Worm (Caenorhabditis elegans) whole organism, L4/young adult: ENCODE results near the gene F53B7.4.

ENCODE experiments used
- W03F9.2 ChIP-seq: fragments of 150-350 bp; optimal IDR thresholded peaks from 2 replicates; lab custom pipeline; 2014; ENCODE audit warnings: missing biosample characterization, missing genetic modification characterization
- dao-5 ChIP-seq: sonication (generic microtip); optimal IDR thresholded peaks from 2 replicates; lab custom pipeline; 2016; ENCODE audit warnings: missing genotype, missing genetic modification characterization, moderate library complexity, missing compliant biosample characterization
- him-1 ChIP-seq: sonication (generic microtip); optimal IDR thresholded peaks from 2 replicates; lab custom pipeline; 2016; ENCODE audit warnings: missing genotype, missing genetic modification reagents, missing genetic modification characterization, missing compliant biosample characterization

- TF ChIP-seq dao-5 (tag; lab: Kevin White, UChicago) (no peak), W03F9.2 (tag; lab: Kevin White, UChicago) (no peak), him-1 (tag; lab: Kevin White, UChicago) (no peak)
Measured at ce11 chrV:10981113-10981512, 21.2 kb downstream of the F53B7.4 start, which contains the start of gene fig-1.
